Worm (Caenorhabditis elegans): ENCODE measurements around the gene F13E9.13.
A peak's percentile ranks its signal among the peaks of the same experiment; 100 is the strongest.

Gene F13E9.13

ce11 chrIV:10854042-10854441 lies 27.3 kb upstream of the F13E9.13 start:
- TF ChIP-seq nhr-76 (tag; optimal IDR thresholded peaks at IDR 0.05) = no peak
- TF ChIP-seq F49E8.2 (tag; optimal IDR thresholded peaks at IDR 0.05; ENCODE audit: borderline replicate concordance) = no peak
- TF ChIP-seq T20F7.1 (GFP tag; optimal IDR thresholded peaks at IDR 0.05) = no peak
- no peak for TF ChIP-seq ceh-32 (tag; optimal IDR thresholded peaks at IDR 0.05; ENCODE audit: poor library complexity)
- TF ChIP-seq aha-1 (tag) = peak; percentile 53
- TF ChIP-seq pha-4 (GFP tag; IDR thresholded peaks at IDR 0.05) = no peak
- TF ChIP-seq pha-4 (tag; optimal IDR thresholded peaks at IDR 0.05) = no peak
- TF ChIP-seq spr-3 (GFP tag; optimal IDR thresholded peaks at IDR 0.05) = no peak
- no peak for TF ChIP-seq T26A8.4 (GFP tag; IDR thresholded peaks at IDR 0.05)

- TF ChIP-seq nhr-76 (tag; optimal IDR thresholded peaks at IDR 0.05) (peak; percentile 13), ceh-82 (tag; optimal IDR thresholded peaks at IDR 0.05) (no peak), hlh-11 (tag; optimal IDR thresholded peaks at IDR 0.05) (peak; percentile 6), rbr-2 (tag; optimal IDR thresholded peaks at IDR 0.05) (no peak), aha-1 (tag) (peak; percentile 91), F37D6.2 (tag; optimal IDR thresholded peaks at IDR 0.05) (no peak), cey-2 (tag; optimal IDR thresholded peaks at IDR 0.05; ENCODE audit: borderline replicate concordance, insufficient read depth) (peak; percentile 4), nhr-28 (tag; optimal IDR thresholded peaks at IDR 0.05) (peak; percentile 28)
Measured at ce11 chrIV:10855049-10855448, 26.3 kb upstream of the F13E9.13 start, which contains the start of gene T11G6.3. Gene T11G6.3, minus strand, starts transcription at chrIV:10855237.

ce11 chrIV:10855946-10856345 lies 25.4 kb upstream of the F13E9.13 start:
- no peak for TF ChIP-seq ZK337.2 (GFP tag; IDR thresholded peaks at IDR 0.05)
- no peak for TF ChIP-seq Y5F2A.4 (GFP tag; optimal IDR thresholded peaks at IDR 0.05)

ce11 chrIV:10858300-10859016 lies 22.9 kb upstream of the F13E9.13 start, which contains the start of the genes T11G6.2 and hars-1:
Gene T11G6.2, minus strand, starts transcription at chrIV:10858496.
Gene hars-1, plus strand, starts transcription at chrIV:10858957.
- TF ChIP-seq Y5F2A.4 (GFP tag; optimal IDR thresholded peaks at IDR 0.05) (no peak), nhr-11 (tag; optimal IDR thresholded peaks at IDR 0.05) (no peak), dmd-8 (GFP tag; IDR thresholded peaks at IDR 0.05) (no peak), Y75B8A.6 (GFP tag; IDR thresholded peaks at IDR 0.05) (no peak), saeg-2 (GFP tag; IDR thresholded peaks at IDR 0.05) (no peak), hlh-30 (tag; optimal IDR thresholded peaks at IDR 0.05; ENCODE audit: insufficient read depth) (peak; percentile 83), mdl-1 (tag; optimal IDR thresholded peaks at IDR 0.05) (peak in 1 of 2 experiments; percentile 81), nhr-6 (tag; optimal IDR thresholded peaks at IDR 0.05) (peak; percentile 24), mxl-3 (GFP tag; optimal IDR thresholded peaks at IDR 0.05) (peak; percentile 98), hmg-1.1 (GFP tag; IDR thresholded peaks at IDR 0.05) (no peak), ztf-7 (tag; optimal IDR thresholded peaks at IDR 0.05) (no peak), nhr-77 (tag; optimal IDR thresholded peaks at IDR 0.05) (peak; percentile 74), zfp-3 (GFP tag; conservative IDR thresholded peaks at IDR 0.05) (no peak), dve-1 (tag; optimal IDR thresholded peaks at IDR 0.05; ENCODE audit: insufficient read depth) (peak; percentile 36), lin-38 (GFP tag; IDR thresholded peaks at IDR 0.05) (peak; percentile 66), nhr-28 (tag; optimal IDR thresholded peaks at IDR 0.05) (peak; percentile 76), madf-5 (GFP tag; IDR thresholded peaks at IDR 0.05) (no peak), hlh-11 (tag; optimal IDR thresholded peaks at IDR 0.05) (peak; percentile 52), daf-16 (GFP tag; optimal IDR thresholded peaks at IDR 0.05) (no peak), daf-16 (tag; optimal IDR thresholded peaks at IDR 0.05) (peak; percentile 84), zip-2 (tag; optimal IDR thresholded peaks at IDR 0.05) (no peak), tag-97 (GFP tag; IDR thresholded peaks at IDR 0.05) (no peak), Y48G9A.11 (GFP tag; IDR thresholded peaks at IDR 0.05) (no peak), fos-1 (tag; optimal IDR thresholded peaks at IDR 0.05) (no peak), F49E8.2 (tag; optimal IDR thresholded peaks at IDR 0.05; ENCODE audit: borderline replicate concordance) (no peak), pqm-1 (tag; optimal IDR thresholded peaks at IDR 0.05) (peak; percentile 76), mep-1 (tag; optimal IDR thresholded peaks at IDR 0.05) (peak; percentile 34), dmd-6 (GFP tag; IDR thresholded peaks at IDR 0.05) (peak; percentile 71; the same call in 1 of the 2 replicates), mes-2 (tag; optimal IDR thresholded peaks at IDR 0.05; ENCODE audit: poor library complexity, severe bottlenecking) (peak; percentile 51), lsy-2 (tag; optimal IDR thresholded peaks at IDR 0.05) (peak in 1 of 2 experiments; percentile 40), lin-15B (tag; optimal IDR thresholded peaks at IDR 0.05) (no peak)

Data from whole organism, L4 larva.